Worm (Caenorhabditis elegans) whole organism, L4/young adult: ENCODE measurements around the gene acp-2.

Source experiments
- W03F9.2 ChIP-seq: fragments of 150-350 bp; optimal IDR thresholded peaks from 2 replicates; lab custom pipeline; 2014; ENCODE audit warnings: missing biosample characterization, missing genetic modification characterization
- dao-5 ChIP-seq: sonication (generic microtip); optimal IDR thresholded peaks from 2 replicates; lab custom pipeline; 2016; ENCODE audit warnings: missing genotype, missing genetic modification characterization, moderate library complexity, missing compliant biosample characterization
- him-1 ChIP-seq: sonication (generic microtip); optimal IDR thresholded peaks from 2 replicates; lab custom pipeline; 2016; ENCODE audit warnings: missing genotype, missing genetic modification reagents, missing genetic modification characterization, missing compliant biosample characterization

acp-2 gene

ce11 chrII:8454513-8454912, 22.7 kb upstream of the acp-2 start, which contains the start of gene F22B5.5:
Gene F22B5.5, minus strand, starts transcription at chrII:8454613.
- no peak for TF ChIP-seq him-1
- TF ChIP-seq dao-5, result no peak
- TF ChIP-seq W03F9.2 (tag; lab: Kevin White, UChicago), result no peak

- TF ChIP-seq him-1 (no peak), W03F9.2 (tag; lab: Kevin White, UChicago) (no peak), dao-5 (no peak)
Measured at ce11 chrII:8451425-8451824, 19.6 kb upstream of the acp-2 start.

ce11 chrII:8450750-8451149, 18.9 kb upstream of the acp-2 start:
- TF ChIP-seq dao-5 (no peak), W03F9.2 (tag; lab: Kevin White, UChicago) (no peak), him-1 (no peak)

- no peak for TF ChIP-seq dao-5
- no peak for TF ChIP-seq W03F9.2 (tag; lab: Kevin White, UChicago)
- no peak for TF ChIP-seq him-1
Measured at ce11 chrII:8449660-8450118, 17.8 kb upstream of the acp-2 start, which contains the start of gene F22B5.4. Gene F22B5.4, plus strand, starts transcription at chrII:8449710.

- TF ChIP-seq dao-5, result no peak
- TF ChIP-seq him-1, result no peak
- TF ChIP-seq W03F9.2 (tag; lab: Kevin White, UChicago), result no peak
Measured at ce11 chrII:8446731-8447130, 14.9 kb upstream of the acp-2 start, which contains the start of gene cut-3. Gene cut-3, minus strand, starts transcription at chrII:8446831.

ce11 chrII:8444007-8444406, 12.2 kb upstream of the acp-2 start, which contains the start of gene evl-20:
Gene evl-20, plus strand, starts transcription at chrII:8444307.
- TF ChIP-seq dao-5 (no peak), him-1 (no peak), W03F9.2 (tag; lab: Kevin White, UChicago) (no peak)

ce11 chrII:8442717-8443223, 10.9 kb upstream of the acp-2 start, which contains the start of gene eif-3.G:
Gene eif-3.G, plus strand, starts transcription at chrII:8442767.
- no peak for TF ChIP-seq dao-5
- TF ChIP-seq him-1, result no peak
- TF ChIP-seq W03F9.2 (tag; lab: Kevin White, UChicago), result no peak

- TF ChIP-seq W03F9.2 (tag; lab: Kevin White, UChicago), result peak; percentile 63
- TF ChIP-seq dao-5, result no peak
Measured at ce11 chrII:8442176-8442575, 10.3 kb upstream of the acp-2 start.

ce11 chrII:8441519-8441918, 9.7 kb upstream of the acp-2 start:
- no peak for TF ChIP-seq W03F9.2 (tag; lab: Kevin White, UChicago)
- TF ChIP-seq dao-5, result peak; percentile 86
- no peak for TF ChIP-seq him-1

ce11 chrII:8440792-8441191, 8.9 kb upstream of the acp-2 start:
- TF ChIP-seq W03F9.2 (tag; lab: Kevin White, UChicago), result no peak
- no peak for TF ChIP-seq dao-5
- TF ChIP-seq him-1, result no peak

ce11 chrII:8440097-8440496, 8.2 kb upstream of the acp-2 start:
- TF ChIP-seq W03F9.2 (tag; lab: Kevin White, UChicago) (no peak), him-1 (no peak)

ce11 chrII:8438791-8439287, 7.0 kb upstream of the acp-2 start, which contains the start of gene lips-10:
Gene lips-10, plus strand, starts transcription at chrII:8439168.
- no peak for TF ChIP-seq him-1
- TF ChIP-seq W03F9.2 (tag; lab: Kevin White, UChicago), result no peak
- TF ChIP-seq dao-5, result no peak

- no peak for TF ChIP-seq dao-5
- no peak for TF ChIP-seq him-1
- TF ChIP-seq W03F9.2 (tag; lab: Kevin White, UChicago), result no peak
Measured at ce11 chrII:8437035-8437434, 5.2 kb upstream of the acp-2 start, which contains the start of gene acp-3. Gene acp-3, minus strand, starts transcription at chrII:8437135.

- TF ChIP-seq him-1, result no peak
- no peak for TF ChIP-seq dao-5
- no peak for TF ChIP-seq W03F9.2 (tag; lab: Kevin White, UChicago)
Measured at ce11 chrII:8435005-8435404, 3.2 kb upstream of the acp-2 start, which contains the start of gene acp-4. Gene acp-4, minus strand, starts transcription at chrII:8435105.
